Worm (Caenorhabditis elegans) whole organism, L1 larva: ENCODE data around the gene C54F6.17.

Experiments used
- C04F5.9 ChIP-seq: sonication (generic microtip); optimal IDR thresholded peaks from 2 replicates; lab custom pipeline; 2016; ENCODE audit warnings: missing genetic modification characterization, missing compliant biosample characterization
- C34B4.2 ChIP-seq: sonication (generic microtip); optimal IDR thresholded peaks from 2 replicates; lab custom pipeline; 2017; ENCODE audit warnings: mild to moderate bottlenecking, missing genetic modification characterization, missing compliant biosample characterization
- Y116A8C.19 ChIP-seq: sonication (generic microtip); optimal IDR thresholded peaks from 2 replicates; lab custom pipeline; 2016; ENCODE audit warnings: missing compliant biosample characterization, missing genetic modification characterization, borderline replicate concordance
- aly-2 ChIP-seq: fragments of 150-350 bp; optimal IDR thresholded peaks from 2 replicates; lab custom pipeline; 2014; ENCODE audit warnings: missing biosample characterization, missing genetic modification characterization
- ama-1 ChIP-seq: fragments of 150-350 bp; optimal IDR thresholded peaks from 2 replicates; lab custom pipeline; 2014
- ceh-8 ChIP-seq: fragments of 200-800 bp; sonication (Bioruptor generic); optimal IDR thresholded peaks from 2 replicates; lab custom pipeline; 2018; ENCODE audit warnings: mild to moderate bottlenecking, missing genetic modification characterization, moderate library complexity, missing compliant biosample characterization
- ceh-88 ChIP-seq: fragments of 200-800 bp; sonication (Bioruptor generic); IDR thresholded peaks from 2 replicates; pipeline ENCODE4 v1.3.6; 2022; ENCODE audit warnings: missing genetic modification characterization, missing compliant biosample characterization
- ceh-90 ChIP-seq: sonication (generic microtip); optimal IDR thresholded peaks from 2 replicates; lab custom pipeline; 2016; ENCODE audit warnings: missing genetic modification characterization, missing compliant biosample characterization
- dpl-1 ChIP-seq, 3 experiments: fragments of 150-350 bp in 2 of 3; sonication (generic microtip) in 1 of 3; optimal IDR thresholded peaks; 2 replicates each; lab custom pipeline; 2014 to 2017; ENCODE audit warnings: missing biosample characterization in 3 of 3, missing genetic modification characterization in 3 of 3, missing genetic modification reagents in 3 of 3
- efl-1 ChIP-seq, 4 experiments: fragments of 150-350 bp; optimal IDR thresholded peaks in 3 of 4; peaks in 1 of 4; 1 replicate in 1 of 4; 2 replicates in 3 of 4; lab custom pipeline; 2014; ENCODE audit warnings: missing biosample characterization in 2 of 4, missing genetic modification characterization in 2 of 4, missing genetic modification reagents in 2 of 4
- elt-3 ChIP-seq, 6 experiments: fragments of 150-350 bp in 1 of 6; sonication (generic microtip); optimal IDR thresholded peaks; 2 replicates each; lab custom pipeline; 2017 to 2018; ENCODE audit warnings: missing biosample characterization in 6 of 6, missing genetic modification characterization in 6 of 6, inconsistent platforms in 1 of 6
- ets-5 ChIP-seq: fragments of 200-800 bp; sonication (Bioruptor generic); IDR thresholded peaks from 2 replicates; pipeline ENCODE4 v1.3.6; 2022; ENCODE audit warnings: missing genetic modification characterization, missing compliant biosample characterization
- fkh-10 ChIP-seq: sonication (generic microtip); optimal IDR thresholded peaks from 2 replicates; lab custom pipeline; 2017; ENCODE audit warnings: missing biosample characterization, missing genetic modification reagents, missing genetic modification characterization
- fkh-4 ChIP-seq: sonication (generic microtip); optimal IDR thresholded peaks from 2 replicates; lab custom pipeline; 2016; ENCODE audit warnings: missing compliant biosample characterization, missing genetic modification characterization, borderline replicate concordance
- grh-1 ChIP-seq: fragments of 200-800 bp; sonication (Bioruptor generic); IDR thresholded peaks from 2 replicates; pipeline ENCODE4 v1.3.6; 2022; ENCODE audit warnings: missing genetic modification reagents, missing genetic modification characterization, missing compliant biosample characterization
- lin-13 ChIP-seq: fragments of 150-350 bp; optimal IDR thresholded peaks from 2 replicates; lab custom pipeline; 2014; ENCODE audit warnings: missing biosample characterization, missing genetic modification reagents, missing genetic modification characterization
- lin-14 ChIP-seq: fragments of 200-800 bp; sonication (Bioruptor generic); optimal IDR thresholded peaks from 2 replicates; lab custom pipeline; 2018; ENCODE audit warnings: mild to moderate bottlenecking, missing genetic modification characterization, moderate library complexity, missing compliant biosample characterization
- lin-35 ChIP-seq, 2 experiments: fragments of 150-350 bp; optimal IDR thresholded peaks; 2 replicates each; lab custom pipeline; 2014; ENCODE audit warnings: missing biosample characterization in 2 of 2, missing genetic modification characterization in 2 of 2, missing genetic modification reagents in 2 of 2
- mdl-1 ChIP-seq, 2 experiments: fragments of 150-350 bp; optimal IDR thresholded peaks; 2 replicates each; lab custom pipeline; 2014 to 2017; ENCODE audit warnings: missing biosample characterization in 2 of 2, missing genetic modification characterization in 2 of 2, inconsistent platforms in 1 of 2
- mef-2 ChIP-seq: fragments of 150-350 bp; optimal IDR thresholded peaks from 2 replicates; lab custom pipeline; 2014; ENCODE audit warnings: missing biosample characterization, missing genetic modification characterization
- mep-1 ChIP-seq: fragments of 150-350 bp; optimal IDR thresholded peaks from 2 replicates; lab custom pipeline; 2014; ENCODE audit warnings: missing biosample characterization, missing genetic modification characterization
- nhr-11 ChIP-seq: fragments of 150-350 bp; optimal IDR thresholded peaks from 2 replicates; lab custom pipeline; 2014; ENCODE audit warnings: missing biosample characterization, missing genetic modification characterization
- nhr-20 ChIP-seq: sonication (generic microtip); optimal IDR thresholded peaks from 2 replicates; lab custom pipeline; 2016; ENCODE audit warnings: mild to moderate bottlenecking, missing genetic modification characterization, missing compliant biosample characterization
- nhr-237 ChIP-seq: fragments of 150-350 bp; optimal IDR thresholded peaks from 2 replicates; lab custom pipeline; 2014; ENCODE audit warnings: missing biosample characterization, missing genetic modification characterization
- nhr-77 ChIP-seq: fragments of 150-350 bp; optimal IDR thresholded peaks from 2 replicates; lab custom pipeline; 2014; ENCODE audit warnings: missing biosample characterization, missing genetic modification characterization
- nhr-84 ChIP-seq: sonication (generic microtip); optimal IDR thresholded peaks from 2 replicates; lab custom pipeline; 2017; ENCODE audit warnings: missing biosample characterization, missing genetic modification characterization
- nhr-90 ChIP-seq: sonication (generic microtip); optimal IDR thresholded peaks from 2 replicates; lab custom pipeline; 2016; ENCODE audit warnings: mild to moderate bottlenecking, missing genetic modification characterization, missing compliant biosample characterization; ENCODE audit not compliant: poor library complexity
- pag-3 ChIP-seq: sonication (generic microtip); optimal IDR thresholded peaks from 2 replicates; lab custom pipeline; 2017; ENCODE audit warnings: missing genetic modification characterization, mild to moderate bottlenecking, missing compliant biosample characterization, antibody characterized with exemption, borderline replicate concordance; ENCODE audit not compliant: insufficient read depth
- pqm-1 ChIP-seq: sonication (generic microtip); optimal IDR thresholded peaks from 3 replicates; lab custom pipeline; 2017; ENCODE audit warnings: missing biosample characterization, missing genetic modification characterization
- snu-23 ChIP-seq: sonication (generic microtip); optimal IDR thresholded peaks from 2 replicates; lab custom pipeline; 2016; ENCODE audit warnings: missing genetic modification characterization, missing compliant biosample characterization
- sox-4 ChIP-seq: sonication (generic microtip); optimal IDR thresholded peaks from 2 replicates; lab custom pipeline; 2016; ENCODE audit warnings: missing genetic modification characterization, missing compliant biosample characterization
- sup-37 ChIP-seq: fragments of 200-800 bp; sonication (Bioruptor generic); optimal IDR thresholded peaks from 2 replicates; lab custom pipeline; 2018; ENCODE audit warnings: mild to moderate bottlenecking, missing genetic modification characterization, missing compliant biosample characterization
- tlp-1 ChIP-seq: fragments of 150-350 bp; optimal IDR thresholded peaks from 2 replicates; lab custom pipeline; 2014; ENCODE audit warnings: missing biosample characterization, missing genetic modification characterization
- unc-30 ChIP-seq: sonication (generic microtip); optimal IDR thresholded peaks from 2 replicates; lab custom pipeline; 2017; ENCODE audit warnings: missing biosample characterization, missing genetic modification characterization
- unc-62 ChIP-seq: fragments of 150-350 bp; optimal IDR thresholded peaks from 2 replicates; lab custom pipeline; 2014; ENCODE audit warnings: missing biosample characterization, missing genetic modification reagents, missing genetic modification characterization
- unc-98 ChIP-seq: fragments of 200-800 bp; sonication (Bioruptor generic); IDR thresholded peaks from 2 replicates; pipeline ENCODE4 v1.3.6; 2022; ENCODE audit warnings: missing genetic modification characterization, missing compliant biosample characterization
- zag-1 ChIP-seq: fragments of 150-350 bp; optimal IDR thresholded peaks from 2 replicates; lab custom pipeline; 2014; ENCODE audit warnings: missing biosample characterization, missing genetic modification characterization

C54F6.17 gene

DNA sequence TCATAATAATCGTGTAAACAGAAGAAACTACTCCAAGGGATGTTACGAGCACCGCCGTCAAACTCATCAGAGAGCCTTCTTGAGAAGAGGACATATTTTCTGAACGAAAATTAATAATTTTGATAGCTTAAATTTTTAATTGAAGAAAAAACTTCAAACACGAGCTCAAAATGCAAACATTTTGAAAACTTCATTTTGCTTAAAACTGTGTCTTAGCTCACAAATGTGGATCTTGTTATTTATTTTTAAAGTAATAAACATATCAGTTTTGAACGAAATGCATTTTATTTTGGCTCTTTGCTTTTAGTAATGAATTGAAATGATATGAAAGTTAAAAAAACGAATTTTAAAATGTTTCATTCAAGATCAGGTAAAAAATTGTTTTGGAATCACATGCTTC lies 39.7 kb upstream of the C54F6.17 start, which contains the start of gene srbc-7:
Gene srbc-7, minus strand, starts transcription at position 101 of the 400 bp plus-strand sequence.
- TF ChIP-seq fkh-10 = no peak
- TF ChIP-seq ceh-8 = no peak
- no peak for TF ChIP-seq pag-3
- TF ChIP-seq lin-35 (GFP tag; optimal IDR thresholded peaks at IDR 0.05; lab: Kevin White, UChicago) = no peak
- TF ChIP-seq snu-23 = no peak
- no peak for TF ChIP-seq ama-1
- no peak for TF ChIP-seq nhr-11 (tag; lab: Kevin White, UChicago)
- no peak for TF ChIP-seq C04F5.9 (tag; lab: Kevin White, UChicago)

DNA sequence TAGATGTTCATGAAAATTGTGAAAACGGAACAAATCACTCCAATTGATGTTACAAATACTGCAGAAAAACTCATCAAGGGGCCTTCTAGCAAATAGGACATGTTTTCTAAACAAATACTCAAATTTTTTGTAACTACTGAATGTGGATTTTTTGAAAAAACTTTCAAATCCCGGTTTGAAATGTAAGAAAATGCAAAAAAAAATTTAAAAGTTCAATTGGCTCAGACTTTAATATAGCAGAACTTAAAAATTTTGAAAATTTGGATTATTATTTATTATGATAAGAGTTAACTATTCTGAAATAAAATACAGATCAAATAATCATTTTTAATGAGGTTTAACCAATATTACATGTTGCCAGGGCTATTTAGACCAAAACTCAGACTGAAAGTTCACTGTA lies 36.9 kb upstream of the C54F6.17 start, which contains the start of gene srbc-9:
Gene srbc-9, minus strand, starts transcription at position 101 of the 400 bp plus-strand sequence.
- TF ChIP-seq ets-5 (GFP tag; lab: Robert Waterston, UW) = no peak
- TF ChIP-seq elt-3 (tag; optimal IDR thresholded peaks at IDR 0.05; lab: Kevin White, UChicago) = no peak
- no peak for TF ChIP-seq sox-4 (tag; lab: Kevin White, UChicago)
- no peak for TF ChIP-seq grh-1 (GFP tag; lab: Robert Waterston, UW)
- TF ChIP-seq nhr-77 = no peak
- no peak for TF ChIP-seq fkh-4 (tag; lab: Kevin White, UChicago)
- no peak for TF ChIP-seq dpl-1 (GFP tag; optimal IDR thresholded peaks at IDR 0.05; lab: Kevin White, UChicago)
- TF ChIP-seq nhr-237 (tag; lab: Kevin White, UChicago) = no peak
- no peak for TF ChIP-seq lin-13 (GFP tag; lab: Kevin White, UChicago)
- no peak for TF ChIP-seq C34B4.2
- no peak for TF ChIP-seq ceh-90
- no peak for TF ChIP-seq mef-2 (tag; lab: Kevin White, UChicago)
- TF ChIP-seq snu-23 = no peak
- TF ChIP-seq pqm-1 (tag; lab: Kevin White, UChicago) = no peak
- TF ChIP-seq sup-37 = no peak
- TF ChIP-seq nhr-20 = no peak
- TF ChIP-seq lin-14 (GFP tag; lab: Kevin White, UChicago) = no peak
- no peak for TF ChIP-seq ceh-8
- TF ChIP-seq nhr-84 (tag; lab: Kevin White, UChicago) = no peak
- no peak for TF ChIP-seq mdl-1 (tag; optimal IDR thresholded peaks at IDR 0.05; lab: Kevin White, UChicago)

DNA sequence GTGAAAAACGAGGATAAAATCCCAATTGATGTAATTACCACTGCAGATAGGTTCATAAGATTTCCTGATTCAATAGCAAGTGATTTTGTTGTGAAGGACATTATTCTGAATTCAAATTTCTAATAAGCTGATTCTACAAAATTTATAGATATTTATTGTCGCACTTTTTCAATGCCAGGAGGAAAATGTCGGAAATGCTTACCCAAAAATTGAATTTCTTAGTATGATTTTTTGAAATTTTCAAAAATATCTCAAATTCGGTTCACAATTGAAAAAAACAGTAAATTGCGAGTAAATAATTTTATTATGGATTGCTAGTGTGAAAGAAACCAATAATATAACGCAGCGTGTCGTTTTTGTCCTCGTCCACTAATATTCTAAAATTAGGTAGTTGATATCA lies 34.3 kb upstream of the C54F6.17 start, which contains the start of gene srbc-10:
Gene srbc-10, minus strand, starts transcription at position 101 of the 400 bp plus-strand sequence.
- TF ChIP-seq lin-14 (GFP tag; lab: Kevin White, UChicago) (no peak), zag-1 (no peak), unc-30 (tag; lab: Kevin White, UChicago) (no peak), efl-1 (optimal IDR thresholded peaks at IDR 0.05; lab: Kevin White, UChicago) (no peak), efl-1 (GFP tag; optimal IDR thresholded peaks at IDR 0.05 in 1 of 2; lab: Kevin White, UChicago) (peak in 1 of 2 experiments; percentile 55)

DNA sequence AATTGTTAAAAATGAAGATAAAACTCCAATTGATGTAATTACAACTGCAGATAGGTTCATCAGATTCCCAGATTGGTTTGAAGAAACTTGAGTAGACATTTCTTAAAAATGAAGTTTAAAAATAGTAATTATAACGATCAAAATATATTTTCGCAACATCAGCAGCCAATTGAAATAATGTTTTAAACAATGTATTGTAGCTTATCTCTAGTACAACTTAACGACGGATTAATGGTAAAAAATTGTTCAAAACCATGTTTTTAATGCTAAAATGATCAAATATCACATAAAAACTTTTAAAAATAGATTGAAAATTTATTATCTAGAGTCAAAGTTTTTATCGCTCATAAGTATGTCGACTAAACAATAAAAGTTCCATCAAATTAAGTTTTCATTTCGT lies 32.1 kb upstream of the C54F6.17 start, which contains the start of gene srbc-11:
Gene srbc-11, minus strand, starts transcription at position 101 of the 400 bp plus-strand sequence.
- no peak for TF ChIP-seq ceh-88 (GFP tag; lab: Robert Waterston, UW)
- no peak for TF ChIP-seq nhr-84 (tag; lab: Kevin White, UChicago)
- TF ChIP-seq pqm-1 (tag; lab: Kevin White, UChicago) = no peak
- TF ChIP-seq fkh-4 (tag; lab: Kevin White, UChicago) = no peak
- TF ChIP-seq nhr-90 (tag; lab: Kevin White, UChicago) = no peak
- no peak for TF ChIP-seq lin-35 (GFP tag; optimal IDR thresholded peaks at IDR 0.05; lab: Kevin White, UChicago)
- TF ChIP-seq mep-1 (tag; lab: Kevin White, UChicago) = no peak
- no peak for TF ChIP-seq grh-1 (GFP tag; lab: Robert Waterston, UW)
- TF ChIP-seq ceh-90 = no peak
- TF ChIP-seq aly-2 (tag; lab: Kevin White, UChicago) = no peak
- TF ChIP-seq tlp-1 (tag; lab: Kevin White, UChicago) = no peak
- TF ChIP-seq sup-37 = no peak
- TF ChIP-seq unc-62 (GFP tag; lab: Kevin White, UChicago) = no peak
- no peak for TF ChIP-seq unc-98 (GFP tag; lab: Robert Waterston, UW)
- no peak for TF ChIP-seq Y116A8C.19
